Fruit fly (Drosophila melanogaster) whole organism, embryonic: Measurements from ENCODE around the gene mdu.

ENCODE experiments used
- CG10209 ChIP-seq: fragments of 200-800 bp; sonication (Bioruptor generic); optimal IDR thresholded peaks from 3 replicates; lab custom pipeline; 2017; ENCODE audit warnings: missing biosample characterization, mild to moderate bottlenecking, missing genetic modification characterization, missing genetic modification reagents
- CG12299 ChIP-seq: fragments of 200-800 bp; sonication (Bioruptor generic); optimal IDR thresholded peaks from 2 replicates; lab custom pipeline; 2018; ENCODE audit warnings: missing biosample characterization, mild to moderate bottlenecking, missing genetic modification characterization
- CG1529 ChIP-seq: fragments of 200-800 bp; sonication (Bioruptor generic); optimal IDR thresholded peaks from 3 replicates; lab custom pipeline; 2018; ENCODE audit warnings: missing biosample characterization, missing genetic modification characterization
- CG15514 ChIP-seq: fragments of 200-800 bp; sonication (Bioruptor generic); optimal IDR thresholded peaks from 3 replicates; lab custom pipeline; 2017; ENCODE audit warnings: missing biosample characterization, missing genetic modification characterization, mild to moderate bottlenecking, moderate library complexity, missing genetic modification reagents
- CG4707 ChIP-seq: fragments of 200-800 bp; sonication (Bioruptor generic); optimal IDR thresholded peaks from 2 replicates; lab custom pipeline; 2018; ENCODE audit warnings: missing biosample characterization, mild to moderate bottlenecking, missing genetic modification characterization, moderate library complexity
- CG5245 ChIP-seq: fragments of 200-800 bp; sonication (Bioruptor generic); optimal IDR thresholded peaks from 3 replicates; lab custom pipeline; 2016; ENCODE audit warnings: missing biosample characterization, missing genetic modification characterization
- CG8281 ChIP-seq: fragments of 200-800 bp; sonication (Bioruptor generic); optimal IDR thresholded peaks from 2 replicates; lab custom pipeline; 2018; ENCODE audit warnings: missing biosample characterization, mild to moderate bottlenecking, missing genetic modification characterization, moderate library complexity
- Lpt ChIP-seq: fragments of >200 bp; optimal IDR thresholded peaks from 2 replicates; lab custom pipeline; 2018; ENCODE audit warnings: missing biosample characterization, missing genetic modification characterization
- fu2 ChIP-seq: fragments of 200-800 bp; sonication (Bioruptor generic); optimal IDR thresholded peaks from 2 replicates; lab custom pipeline; 2016; ENCODE audit warnings: missing biosample characterization, missing genetic modification characterization
- odd ChIP-seq: fragments of 200-800 bp; sonication (Bioruptor generic); optimal IDR thresholded peaks from 2 replicates; lab custom pipeline; 2017; ENCODE audit warnings: missing biosample characterization, mild to moderate bottlenecking, missing genetic modification characterization
- sens ChIP-seq: fragments of 200-800 bp; sonication (Bioruptor generic); peaks from one replicate; lab custom pipeline; 2016; ENCODE audit warnings: missing biosample characterization, missing genetic modification characterization
- wek ChIP-seq: fragments of 200-800 bp; sonication (Bioruptor generic); optimal IDR thresholded peaks from 3 replicates; lab custom pipeline; 2018; ENCODE audit warnings: missing biosample characterization, mild to moderate bottlenecking, missing genetic modification characterization, moderate library complexity

dm6 chrX:12463560-12463959, 33.4 kb upstream of the mdu start:
- TF ChIP-seq Lpt (GFP tag; lab: Kevin White, UChicago) (no peak), wek (no peak), CG5245 (GFP tag; lab: Kevin White, UChicago) (no peak), CG12299 (tag; lab: Kevin White, UChicago) (no peak), sens (no peak), CG1529 (GFP tag; lab: Kevin White, UChicago) (no peak), CG4707 (GFP tag; lab: Kevin White, UChicago) (no peak), fu2 (GFP tag; lab: Kevin White, UChicago) (no peak), odd (GFP tag; lab: Kevin White, UChicago) (no peak), CG8281 (tag; lab: Kevin White, UChicago) (no peak), CG15514 (no peak), CG10209 (GFP tag; lab: Kevin White, UChicago) (no peak)
